Worm (Caenorhabditis elegans) whole organism, L1 larva: ENCODE measurements around the gene unc-49.
A peak's percentile ranks its signal among the peaks of the same experiment; 100 is the strongest.

Source experiments
- F16B12.6 ChIP-seq: fragments of 150-350 bp; optimal IDR thresholded peaks from 2 replicates; lab custom pipeline; 2014; ENCODE audit warnings: missing biosample characterization, missing genetic modification characterization
- alr-1 ChIP-seq: fragments of 200-800 bp; sonication (Bioruptor generic); optimal IDR thresholded peaks from 2 replicates; lab custom pipeline; 2018; ENCODE audit warnings: borderline replicate concordance, mild to moderate bottlenecking, missing genetic modification characterization, missing compliant biosample characterization
- aly-2 ChIP-seq: fragments of 150-350 bp; optimal IDR thresholded peaks from 2 replicates; lab custom pipeline; 2014; ENCODE audit warnings: missing biosample characterization, missing genetic modification characterization
- ama-1 ChIP-seq: fragments of 150-350 bp; optimal IDR thresholded peaks from 2 replicates; lab custom pipeline; 2014
- blmp-1 ChIP-seq: fragments of 150-350 bp; optimal IDR thresholded peaks from 2 replicates; lab custom pipeline; 2014; ENCODE audit warnings: missing biosample characterization, missing genetic modification characterization
- ceh-63 ChIP-seq: fragments of 200-800 bp; sonication (Bioruptor generic); optimal IDR thresholded peaks from 2 replicates; lab custom pipeline; 2018; ENCODE audit warnings: mild to moderate bottlenecking, missing genetic modification characterization, missing compliant biosample characterization
- ceh-82 ChIP-seq, 3 experiments: fragments of 150-350 bp in 1 of 3; sonication (generic microtip) in 2 of 3; optimal IDR thresholded peaks; 2 replicates each; lab custom pipeline; 2014 to 2017; ENCODE audit warnings: missing biosample characterization in 3 of 3, missing genetic modification characterization in 3 of 3
- ceh-90 ChIP-seq: sonication (generic microtip); optimal IDR thresholded peaks from 2 replicates; lab custom pipeline; 2016; ENCODE audit warnings: missing genetic modification characterization, missing compliant biosample characterization
- dpl-1 ChIP-seq, 3 experiments: fragments of 150-350 bp in 2 of 3; sonication (generic microtip) in 1 of 3; optimal IDR thresholded peaks; 2 replicates each; lab custom pipeline; 2014 to 2017; ENCODE audit warnings: missing biosample characterization in 3 of 3, missing genetic modification characterization in 3 of 3, missing genetic modification reagents in 3 of 3
- dsc-1 ChIP-seq: sonication (generic microtip); optimal IDR thresholded peaks from 2 replicates; lab custom pipeline; 2016; ENCODE audit warnings: mild to moderate bottlenecking, missing genetic modification characterization, missing compliant biosample characterization
- efl-1 ChIP-seq, 4 experiments: fragments of 150-350 bp; optimal IDR thresholded peaks in 3 of 4; peaks in 1 of 4; 1 replicate in 1 of 4; 2 replicates in 3 of 4; lab custom pipeline; 2014; ENCODE audit warnings: missing biosample characterization in 2 of 4, missing genetic modification characterization in 2 of 4, missing genetic modification reagents in 2 of 4
- egl-13 ChIP-seq: sonication (generic microtip); optimal IDR thresholded peaks from 2 replicates; lab custom pipeline; 2016; ENCODE audit warnings: missing genotype, missing genetic modification reagents, missing genetic modification characterization, missing compliant biosample characterization
- elt-2 ChIP-seq: sonication (generic microtip); optimal IDR thresholded peaks from 2 replicates; lab custom pipeline; 2016; ENCODE audit warnings: missing genetic modification characterization, mild to moderate bottlenecking, inconsistent platforms, missing compliant biosample characterization, missing genetic modification reagents
- elt-3 ChIP-seq, 6 experiments: fragments of 150-350 bp in 1 of 6; sonication (generic microtip); optimal IDR thresholded peaks; 2 replicates each; lab custom pipeline; 2017 to 2018; ENCODE audit warnings: missing biosample characterization in 6 of 6, missing genetic modification characterization in 6 of 6, inconsistent platforms in 1 of 6
- ets-5 ChIP-seq: fragments of 200-800 bp; sonication (Bioruptor generic); IDR thresholded peaks from 2 replicates; pipeline ENCODE4 v1.3.6; 2022; ENCODE audit warnings: missing genetic modification characterization, missing compliant biosample characterization
- fkh-10 ChIP-seq: sonication (generic microtip); optimal IDR thresholded peaks from 2 replicates; lab custom pipeline; 2017; ENCODE audit warnings: missing biosample characterization, missing genetic modification reagents, missing genetic modification characterization
- fos-1 ChIP-seq: fragments of 150-350 bp; optimal IDR thresholded peaks from 2 replicates; lab custom pipeline; 2014; ENCODE audit warnings: missing biosample characterization, missing genetic modification characterization
- grh-1 ChIP-seq: fragments of 200-800 bp; sonication (Bioruptor generic); IDR thresholded peaks from 2 replicates; pipeline ENCODE4 v1.3.6; 2022; ENCODE audit warnings: missing genetic modification reagents, missing genetic modification characterization, missing compliant biosample characterization
- hpl-2 ChIP-seq: fragments of 150-350 bp; optimal IDR thresholded peaks from 2 replicates; lab custom pipeline; 2014; ENCODE audit warnings: missing biosample characterization, missing genetic modification reagents, missing genetic modification characterization
- irx-1 ChIP-seq: sonication (generic microtip); optimal IDR thresholded peaks from 2 replicates; lab custom pipeline; 2016; ENCODE audit warnings: missing genetic modification characterization, missing compliant biosample characterization
- isw-1 ChIP-seq: fragments of 200-800 bp; sonication (Bioruptor generic); IDR thresholded peaks from 2 replicates; pipeline ENCODE4 v1.3.6; 2022; ENCODE audit warnings: missing genetic modification characterization, missing compliant biosample characterization
- jun-1 ChIP-seq: fragments of 150-350 bp; optimal IDR thresholded peaks from 2 replicates; lab custom pipeline; 2014; ENCODE audit warnings: missing biosample characterization, missing genetic modification reagents, missing genetic modification characterization
- lin-13 ChIP-seq: fragments of 150-350 bp; optimal IDR thresholded peaks from 2 replicates; lab custom pipeline; 2014; ENCODE audit warnings: missing biosample characterization, missing genetic modification reagents, missing genetic modification characterization
- lin-35 ChIP-seq, 2 experiments: fragments of 150-350 bp; optimal IDR thresholded peaks; 2 replicates each; lab custom pipeline; 2014; ENCODE audit warnings: missing biosample characterization in 2 of 2, missing genetic modification characterization in 2 of 2, missing genetic modification reagents in 2 of 2
- mdl-1 ChIP-seq, 2 experiments: fragments of 150-350 bp; optimal IDR thresholded peaks; 2 replicates each; lab custom pipeline; 2014 to 2017; ENCODE audit warnings: missing biosample characterization in 2 of 2, missing genetic modification characterization in 2 of 2, inconsistent platforms in 1 of 2
- mef-2 ChIP-seq: fragments of 150-350 bp; optimal IDR thresholded peaks from 2 replicates; lab custom pipeline; 2014; ENCODE audit warnings: missing biosample characterization, missing genetic modification characterization
- mep-1 ChIP-seq: fragments of 150-350 bp; optimal IDR thresholded peaks from 2 replicates; lab custom pipeline; 2014; ENCODE audit warnings: missing biosample characterization, missing genetic modification characterization
- nhr-11 ChIP-seq: fragments of 150-350 bp; optimal IDR thresholded peaks from 2 replicates; lab custom pipeline; 2014; ENCODE audit warnings: missing biosample characterization, missing genetic modification characterization
- nhr-12 ChIP-seq: sonication (generic microtip); optimal IDR thresholded peaks from 2 replicates; lab custom pipeline; 2017; ENCODE audit warnings: missing biosample characterization, missing genetic modification characterization
- nhr-19 ChIP-seq: fragments of 200-800 bp; sonication (Bioruptor generic); conservative IDR thresholded peaks from 2 replicates; pipeline ENCODE4 v1.3.6; 2022; ENCODE audit warnings: missing genetic modification characterization, missing compliant biosample characterization
- nhr-20 ChIP-seq: sonication (generic microtip); optimal IDR thresholded peaks from 2 replicates; lab custom pipeline; 2016; ENCODE audit warnings: mild to moderate bottlenecking, missing genetic modification characterization, missing compliant biosample characterization
- nhr-237 ChIP-seq: fragments of 150-350 bp; optimal IDR thresholded peaks from 2 replicates; lab custom pipeline; 2014; ENCODE audit warnings: missing biosample characterization, missing genetic modification characterization
- nhr-28 ChIP-seq: fragments of 150-350 bp; optimal IDR thresholded peaks from 2 replicates; lab custom pipeline; 2014; ENCODE audit warnings: missing biosample characterization, missing genetic modification characterization
- nhr-47 ChIP-seq: sonication (generic microtip); optimal IDR thresholded peaks from 2 replicates; lab custom pipeline; 2016; ENCODE audit warnings: mild to moderate bottlenecking, missing genetic modification characterization, moderate library complexity, missing compliant biosample characterization
- nhr-76 ChIP-seq: sonication (generic microtip); optimal IDR thresholded peaks from 2 replicates; lab custom pipeline; 2017; ENCODE audit warnings: missing biosample characterization, missing genetic modification characterization
- nhr-77 ChIP-seq: fragments of 150-350 bp; optimal IDR thresholded peaks from 2 replicates; lab custom pipeline; 2014; ENCODE audit warnings: missing biosample characterization, missing genetic modification characterization
- nhr-84 ChIP-seq: sonication (generic microtip); optimal IDR thresholded peaks from 2 replicates; lab custom pipeline; 2017; ENCODE audit warnings: missing biosample characterization, missing genetic modification characterization
- nhr-85 ChIP-seq: sonication (generic microtip); peaks from one replicate; lab custom pipeline; 2016; ENCODE audit warnings: missing genetic modification characterization, inconsistent platforms, missing compliant biosample characterization
- nhr-90 ChIP-seq: sonication (generic microtip); optimal IDR thresholded peaks from 2 replicates; lab custom pipeline; 2016; ENCODE audit warnings: mild to moderate bottlenecking, missing genetic modification characterization, missing compliant biosample characterization; ENCODE audit not compliant: poor library complexity
- pag-3 ChIP-seq: sonication (generic microtip); optimal IDR thresholded peaks from 2 replicates; lab custom pipeline; 2017; ENCODE audit warnings: missing genetic modification characterization, mild to moderate bottlenecking, missing compliant biosample characterization, antibody characterized with exemption, borderline replicate concordance; ENCODE audit not compliant: insufficient read depth
- pqm-1 ChIP-seq: sonication (generic microtip); optimal IDR thresholded peaks from 3 replicates; lab custom pipeline; 2017; ENCODE audit warnings: missing biosample characterization, missing genetic modification characterization
- rnt-1 ChIP-seq: sonication (generic microtip); optimal IDR thresholded peaks from 2 replicates; lab custom pipeline; 2016; ENCODE audit warnings: mild to moderate bottlenecking, missing genetic modification characterization, moderate library complexity, missing compliant biosample characterization
- snu-23 ChIP-seq: sonication (generic microtip); optimal IDR thresholded peaks from 2 replicates; lab custom pipeline; 2016; ENCODE audit warnings: missing genetic modification characterization, missing compliant biosample characterization
- sptf-1 ChIP-seq: fragments of 150-350 bp; optimal IDR thresholded peaks from 2 replicates; lab custom pipeline; 2014; ENCODE audit warnings: missing biosample characterization, missing genetic modification characterization
- sup-37 ChIP-seq: fragments of 200-800 bp; sonication (Bioruptor generic); optimal IDR thresholded peaks from 2 replicates; lab custom pipeline; 2018; ENCODE audit warnings: mild to moderate bottlenecking, missing genetic modification characterization, missing compliant biosample characterization
- unc-86 ChIP-seq: sonication (generic microtip); optimal IDR thresholded peaks from 2 replicates; lab custom pipeline; 2016; ENCODE audit warnings: missing genetic modification characterization, missing compliant biosample characterization
- unc-98 ChIP-seq: fragments of 200-800 bp; sonication (Bioruptor generic); IDR thresholded peaks from 2 replicates; pipeline ENCODE4 v1.3.6; 2022; ENCODE audit warnings: missing genetic modification characterization, missing compliant biosample characterization
- vab-15 ChIP-seq: sonication (generic microtip); optimal IDR thresholded peaks from 2 replicates; lab custom pipeline; 2017; ENCODE audit warnings: missing genotype, mild to moderate bottlenecking, missing genetic modification characterization, missing compliant biosample characterization
- xbp-1 ChIP-seq: sonication (generic microtip); optimal IDR thresholded peaks from 2 replicates; lab custom pipeline; 2016; ENCODE audit warnings: missing genetic modification characterization, missing compliant biosample characterization
- zag-1 ChIP-seq: fragments of 150-350 bp; optimal IDR thresholded peaks from 2 replicates; lab custom pipeline; 2014; ENCODE audit warnings: missing biosample characterization, missing genetic modification characterization
- ztf-11 ChIP-seq, 2 experiments: sonication (generic microtip); optimal IDR thresholded peaks; 2 replicates each; lab custom pipeline; 2016 to 2017; ENCODE audit warnings: missing genetic modification characterization in 2 of 2, missing biosample characterization in 1 of 2, missing compliant biosample characterization in 1 of 2
- ztf-4 ChIP-seq: fragments of 150-350 bp; optimal IDR thresholded peaks from 2 replicates; lab custom pipeline; 2014; ENCODE audit warnings: missing biosample characterization, missing genetic modification characterization

unc-49 gene

ce11 chrIII:10533310-10533709, 12.7 kb downstream of the unc-49 start (continued):
- TF ChIP-seq fkh-10 (GFP tag; lab: Kevin White, UChicago) (no peak), rnt-1 (no peak), snu-23 (peak; percentile 36), xbp-1 (tag; lab: Kevin White, UChicago) (no peak), dpl-1 (GFP tag; optimal IDR thresholded peaks at IDR 0.05; lab: Kevin White, UChicago) (no peak), lin-35 (GFP tag; optimal IDR thresholded peaks at IDR 0.05; lab: Kevin White, UChicago) (peak in 1 of 2 experiments; percentile 72), elt-3 (tag; optimal IDR thresholded peaks at IDR 0.05; lab: Kevin White, UChicago) (peak in 5 of 6 experiments; percentile 48 to 95 (median 70)), pqm-1 (tag; lab: Kevin White, UChicago) (no peak), ceh-63 (GFP tag; lab: Kevin White, UChicago) (no peak), hpl-2 (GFP tag; lab: Kevin White, UChicago) (no peak), dsc-1 (no peak), unc-86 (tag; lab: Kevin White, UChicago) (no peak), efl-1 (optimal IDR thresholded peaks at IDR 0.05; lab: Kevin White, UChicago) (no peak), efl-1 (GFP tag; optimal IDR thresholded peaks at IDR 0.05 in 1 of 2; lab: Kevin White, UChicago) (peak in 1 of 2 experiments; percentile 91), ceh-90 (tag; lab: Kevin White, UChicago) (no peak), nhr-237 (tag; lab: Kevin White, UChicago) (no peak), mef-2 (tag; lab: Kevin White, UChicago) (no peak), sup-37 (GFP tag; lab: Kevin White, UChicago) (no peak), nhr-19 (no peak), jun-1 (tag; lab: Kevin White, UChicago) (peak; percentile 62), mep-1 (tag; lab: Kevin White, UChicago) (peak; percentile 44), nhr-47 (tag; lab: Kevin White, UChicago) (no peak), ceh-82 (tag; optimal IDR thresholded peaks at IDR 0.05; lab: Kevin White, UChicago) (no peak), nhr-20 (tag; lab: Kevin White, UChicago) (peak; percentile 28), blmp-1 (tag; lab: Kevin White, UChicago) (peak; percentile 14), zag-1 (no peak), grh-1 (no peak), sptf-1 (tag; lab: Kevin White, UChicago) (no peak), isw-1 (GFP tag; lab: Robert Waterston, UW) (no peak), nhr-11 (no peak), ama-1 (no peak), irx-1 (tag; lab: Kevin White, UChicago) (no peak), alr-1 (tag; lab: Kevin White, UChicago) (no peak), nhr-28 (no peak), nhr-77 (tag; lab: Kevin White, UChicago) (no peak), lin-13 (GFP tag; lab: Kevin White, UChicago) (no peak)

- TF ChIP-seq efl-1 (optimal IDR thresholded peaks at IDR 0.05; lab: Kevin White, UChicago) (no peak), efl-1 (GFP tag; optimal IDR thresholded peaks at IDR 0.05 in 1 of 2; lab: Kevin White, UChicago) (peak in 1 of 2 experiments; percentile 64), snu-23 (peak; percentile 29), ztf-4 (tag; lab: Kevin White, UChicago) (peak; percentile 14), nhr-19 (peak; percentile 62), nhr-12 (tag; lab: Kevin White, UChicago) (no peak), unc-98 (GFP tag; lab: Robert Waterston, UW) (no peak), nhr-84 (tag; lab: Kevin White, UChicago) (no peak), nhr-90 (tag; lab: Kevin White, UChicago) (peak; percentile 23), aly-2 (tag; lab: Kevin White, UChicago) (no peak), pag-3 (tag; lab: Kevin White, UChicago) (no peak), mdl-1 (tag; optimal IDR thresholded peaks at IDR 0.05; lab: Kevin White, UChicago) (peak; percentile 29 to 90), egl-13 (tag; lab: Kevin White, UChicago) (no peak), grh-1 (0 out of 2 replicates have a peak, but pooled peaks have one; percentile 50), ama-1 (no peak), ceh-82 (tag; optimal IDR thresholded peaks at IDR 0.05; lab: Kevin White, UChicago) (no peak), ztf-11 (tag; optimal IDR thresholded peaks at IDR 0.05; lab: Kevin White, UChicago) (no peak), F16B12.6 (tag; lab: Kevin White, UChicago) (no peak), elt-2 (tag; lab: Kevin White, UChicago) (peak; percentile 80), vab-15 (no peak), blmp-1 (tag; lab: Kevin White, UChicago) (peak; percentile 33), fos-1 (tag; lab: Kevin White, UChicago) (no peak), nhr-85 (tag; lab: Kevin White, UChicago) (peak; percentile 88), nhr-76 (tag; lab: Kevin White, UChicago) (no peak), elt-3 (tag; optimal IDR thresholded peaks at IDR 0.05; lab: Kevin White, UChicago) (peak in 5 of 6 experiments; percentile 14 to 69 (median 63)), ets-5 (GFP tag; lab: Robert Waterston, UW) (no peak)
These were observed 13.6 kb downstream of the unc-49 start for ce11 chrIII:10534191-10534590.
